Fruit fly (Drosophila melanogaster): ENCODE data around the gene CG10366.

CG10366 gene

DNA sequence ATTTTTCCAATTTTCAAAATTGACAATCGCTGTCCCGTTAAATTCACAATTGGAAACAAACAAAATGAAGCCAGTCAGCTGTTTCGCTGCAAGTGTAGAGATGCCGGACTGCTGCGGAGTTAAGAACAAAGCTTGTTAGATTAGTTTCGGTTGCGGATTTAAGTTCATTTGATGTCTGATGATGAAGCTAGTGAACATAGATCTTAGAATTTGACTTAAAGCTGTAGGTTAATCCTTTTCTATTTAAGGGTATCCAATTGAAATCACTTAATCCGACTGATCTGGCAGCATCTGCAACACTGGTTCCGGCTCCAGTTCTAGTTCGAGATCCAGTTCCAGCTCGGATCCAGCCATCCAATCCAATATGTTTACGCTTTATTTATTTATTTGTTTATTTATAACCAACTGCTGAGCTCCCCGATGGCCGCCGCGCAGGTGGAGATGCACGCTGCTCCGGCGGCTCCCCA, at the start of gene CG10366, which contains the start of gene PCNA2 (continued):
- no peak for TF ChIP-seq CG11093 (GFP tag; IDR thresholded peaks at IDR 0.05)
- TF ChIP-seq Stat92E (GFP tag; optimal IDR thresholded peaks at IDR 0.05): no peak
- TF ChIP-seq Doc3 (GFP tag; IDR thresholded peaks at IDR 0.05; ENCODE audit: partially characterized antibody): no peak
- peak; percentile 81 for TF ChIP-seq CG13424 (tag; optimal IDR thresholded peaks at IDR 0.05)
- no peak for TF ChIP-seq CG1832 (GFP tag; optimal IDR thresholded peaks at IDR 0.05)
- TF ChIP-seq CG2116 (GFP tag; optimal IDR thresholded peaks at IDR 0.05): peak; percentile 66
- peak; percentile 75 to 80 for TF ChIP-seq dpn (GFP tag; optimal IDR thresholded peaks at IDR 0.05)
- TF ChIP-seq twi (tag; optimal IDR thresholded peaks at IDR 0.05): peak; percentile 57
- peak; percentile 24 for TF ChIP-seq CG3407 (GFP tag; optimal IDR thresholded peaks at IDR 0.05)
- peak; percentile 76 for TF ChIP-seq Mad (GFP tag; optimal IDR thresholded peaks at IDR 0.05)
- TF ChIP-seq CG17328 (GFP tag; IDR thresholded peaks at IDR 0.05): peak; percentile 43; the same call in 1 of the 2 replicates
- peak; percentile 27 for TF ChIP-seq CG6254 (GFP tag; optimal IDR thresholded peaks at IDR 0.05)
- TF ChIP-seq CG17568 (GFP tag; optimal IDR thresholded peaks at IDR 0.05): no peak
- peak; percentile 22 for TF ChIP-seq Dek (tag; optimal IDR thresholded peaks at IDR 0.05)
- no peak for TF ChIP-seq CG15011 (GFP tag; optimal IDR thresholded peaks at IDR 0.05)
- peak; percentile 42; the same call in 1 of the 2 replicates for TF ChIP-seq Atf6 (GFP tag; IDR thresholded peaks at IDR 0.05)
- no peak for TF ChIP-seq Asciz (GFP tag; optimal IDR thresholded peaks at IDR 0.05)
- TF ChIP-seq pb (GFP tag; optimal IDR thresholded peaks at IDR 0.05): peak; percentile 32
- no peak for TF ChIP-seq CG31365 (tag; optimal IDR thresholded peaks at IDR 0.05)
- peak; percentile 74 for TF ChIP-seq shn (GFP tag; optimal IDR thresholded peaks at IDR 0.05)
- TF ChIP-seq CG12071 (GFP tag; optimal IDR thresholded peaks at IDR 0.05): no peak
- TF ChIP-seq Trl (optimal IDR thresholded peaks at IDR 0.05): no peak
- peak; percentile 85 for TF ChIP-seq Trl (GFP tag; optimal IDR thresholded peaks at IDR 0.05)
- peak; percentile 79 for TF ChIP-seq CG12391 (tag; optimal IDR thresholded peaks at IDR 0.05)
- TF ChIP-seq CG30431 (GFP tag; optimal IDR thresholded peaks at IDR 0.05): no peak
- TF ChIP-seq tio (GFP tag; optimal IDR thresholded peaks at IDR 0.05): no peak
- TF ChIP-seq vnd (GFP tag; IDR thresholded peaks at IDR 0.05; ENCODE audit: partially characterized antibody): peak; percentile 39; the same call in 1 of the 3 replicates
- TF ChIP-seq CG12942 (GFP tag; optimal IDR thresholded peaks at IDR 0.05): peak; percentile 66
- peak; percentile 54 for TF ChIP-seq CG18262 (tag; optimal IDR thresholded peaks at IDR 0.05)
- peak; percentile 82 for TF ChIP-seq CG2120 (GFP tag; optimal IDR thresholded peaks at IDR 0.05)
- TF ChIP-seq seq (GFP tag; IDR thresholded peaks at IDR 0.05): peak; percentile 54; the same call in 1 of the 2 replicates
- peak; percentile 86 for TF ChIP-seq pzg (GFP tag; optimal IDR thresholded peaks at IDR 0.05)
- peak; percentile 99 for TF ChIP-seq Elba2 (GFP tag; optimal IDR thresholded peaks at IDR 0.05)
- no peak for TF ChIP-seq CG2875 (GFP tag; optimal IDR thresholded peaks at IDR 0.05)
- peak; percentile 55 for TF ChIP-seq tgo (GFP tag; IDR thresholded peaks at IDR 0.05)
- TF ChIP-seq pho (GFP tag; optimal IDR thresholded peaks at IDR 0.05): peak; percentile 65
- no peak for TF ChIP-seq ap (GFP tag; IDR thresholded peaks at IDR 0.05)
- peak; percentile 33 for TF ChIP-seq slou (GFP tag; optimal IDR thresholded peaks at IDR 0.05)
- TF ChIP-seq Hey (tag; optimal IDR thresholded peaks at IDR 0.05): no peak
- peak; percentile 76 for TF ChIP-seq Max (GFP tag; optimal IDR thresholded peaks at IDR 0.05)
- TF ChIP-seq H2.0 (GFP tag; IDR thresholded peaks at IDR 0.05): peak; percentile 66
- TF ChIP-seq Hsf (GFP tag; optimal IDR thresholded peaks at IDR 0.05): peak; percentile 78
- TF ChIP-seq Hmr (GFP tag; optimal IDR thresholded peaks at IDR 0.05): peak; percentile 77
- peak; percentile 77 for TF ChIP-seq CG9817 (tag; optimal IDR thresholded peaks at IDR 0.05)
- TF ChIP-seq sd (tag; optimal IDR thresholded peaks at IDR 0.05): peak; percentile 10
- TF ChIP-seq crc (GFP tag; optimal IDR thresholded peaks at IDR 0.05): no peak
- no peak for TF ChIP-seq Drgx (GFP tag; IDR thresholded peaks at IDR 0.05)
- no peak for TF ChIP-seq dati (GFP tag; IDR thresholded peaks at IDR 0.05)
- no peak for TF ChIP-seq so (GFP tag; IDR thresholded peaks at IDR 0.05)
- TF ChIP-seq insv (GFP tag; optimal IDR thresholded peaks at IDR 0.05): peak in 1 of 2 experiments; percentile 87
- peak; percentile 42 for TF ChIP-seq CG1602 (GFP tag; optimal IDR thresholded peaks at IDR 0.05)

All from whole organism, embryonic.